Fruit fly (Drosophila melanogaster) whole organism, embryonic: ENCODE results near the gene CG10365.

Experiments used
- ATbp ChIP-seq: fragments of 200-800 bp; sonication (Bioruptor generic); optimal IDR thresholded peaks from 2 replicates; lab custom pipeline; 2017; ENCODE audit warnings: missing biosample characterization, mild to moderate bottlenecking, missing genetic modification characterization, missing genetic modification reagents
- CG10565 ChIP-seq: fragments of 200-800 bp; sonication (Bioruptor generic); optimal IDR thresholded peaks from 3 replicates; lab custom pipeline; 2016; ENCODE audit warnings: missing biosample characterization, mild to moderate bottlenecking, missing genetic modification characterization
- CG11085 ChIP-seq: fragments of 200-800 bp; sonication (Bioruptor generic); IDR thresholded peaks from 2 replicates; pipeline ENCODE4 v1.3.6; 2022; ENCODE audit warnings: missing biosample characterization, missing genetic modification characterization
- CG11456 ChIP-seq: fragments of 200-800 bp; sonication (Bioruptor generic); IDR thresholded peaks from 3 replicates; pipeline ENCODE4 v1.3.6; 2022; ENCODE audit warnings: missing biosample characterization, missing genetic modification characterization
- CG11696 ChIP-seq: fragments of 200-800 bp; sonication (Bioruptor generic); IDR thresholded peaks from 2 replicates; pipeline ENCODE4 v1.3.6; 2022; ENCODE audit warnings: missing biosample characterization, missing genetic modification characterization
- CG13424 ChIP-seq: fragments of 200-800 bp; sonication (Bioruptor generic); optimal IDR thresholded peaks from 2 replicates; lab custom pipeline; 2019; ENCODE audit warnings: missing biosample characterization, mild to moderate bottlenecking, missing genetic modification characterization, moderate library complexity
- CG13624 ChIP-seq: fragments of 200-800 bp; sonication (Bioruptor generic); optimal IDR thresholded peaks from 2 replicates; lab custom pipeline; 2016; ENCODE audit warnings: missing biosample characterization, missing genetic modification characterization
- CG13775 ChIP-seq: fragments of 200-800 bp; sonication (Bioruptor generic); optimal IDR thresholded peaks from 3 replicates; lab custom pipeline; 2017; ENCODE audit warnings: missing biosample characterization, mild to moderate bottlenecking, missing genetic modification characterization
- CG14860 ChIP-seq: fragments of 200-800 bp; sonication (Bioruptor generic); IDR thresholded peaks from 3 replicates; pipeline ENCODE4 v1.3.6; 2022; ENCODE audit warnings: missing biosample characterization, missing genetic modification characterization; ENCODE audit not compliant: partially characterized antibody
- CG1792 ChIP-seq: fragments of 200-800 bp; sonication (Bioruptor generic); optimal IDR thresholded peaks from 2 replicates; lab custom pipeline; 2016; ENCODE audit warnings: missing biosample characterization, missing genetic modification characterization
- CG18599 ChIP-seq: fragments of 200-800 bp; sonication (Bioruptor generic); optimal IDR thresholded peaks from 3 replicates; lab custom pipeline; 2017; ENCODE audit warnings: missing biosample characterization, missing genetic modification characterization, mild to moderate bottlenecking, moderate library complexity, missing genetic modification reagents
- CG31441 ChIP-seq: fragments of 200-800 bp; sonication (Bioruptor generic); IDR thresholded peaks from 2 replicates; pipeline ENCODE4 v1.3.6; 2022; ENCODE audit warnings: missing biosample characterization, missing genetic modification characterization
- CG34224 ChIP-seq: fragments of 200-800 bp; sonication (Bioruptor generic); IDR thresholded peaks from 3 replicates; pipeline ENCODE4 v1.3.6; 2022; ENCODE audit warnings: missing biosample characterization, missing genetic modification characterization; ENCODE audit not compliant: partially characterized antibody
- CG3726 ChIP-seq: fragments of 200-800 bp; sonication (Bioruptor generic); IDR thresholded peaks from 3 replicates; pipeline ENCODE4, ENCODE4 v1.3.6; 2022; ENCODE audit warnings: missing biosample characterization, missing genetic modification characterization
- CG6765 ChIP-seq: fragments of 200-800 bp; sonication (Bioruptor generic); optimal IDR thresholded peaks from 3 replicates; lab custom pipeline; 2017; ENCODE audit warnings: missing biosample characterization, mild to moderate bottlenecking, missing genetic modification characterization
- CG7839 ChIP-seq: fragments of 200-800 bp; sonication (Bioruptor generic); optimal IDR thresholded peaks from 3 replicates; lab custom pipeline; 2018; ENCODE audit warnings: missing biosample characterization, mild to moderate bottlenecking, missing genetic modification characterization, moderate library complexity
- CG8290 ChIP-seq, 3 experiments: fragments of 200-800 bp; sonication (Bioruptor generic); optimal IDR thresholded peaks; 2 replicates each; lab custom pipeline; 2016 to 2019; ENCODE audit warnings: missing biosample characterization in 3 of 3, missing genetic modification characterization in 3 of 3, mild to moderate bottlenecking in 2 of 3, moderate library complexity in 1 of 3
- CG9437 ChIP-seq: fragments of 200-800 bp; sonication (Bioruptor generic); optimal IDR thresholded peaks from 2 replicates; lab custom pipeline; 2018; ENCODE audit warnings: missing biosample characterization, mild to moderate bottlenecking, missing genetic modification characterization
- CTCF ChIP-seq: fragments of 200-800 bp; sonication (Bioruptor generic); optimal IDR thresholded peaks from 2 replicates; lab custom pipeline; 2017; ENCODE audit warnings: missing biosample characterization, mild to moderate bottlenecking, missing genetic modification characterization, moderate library complexity
- CoRest ChIP-seq: fragments of 200-800 bp; sonication (Bioruptor generic); optimal IDR thresholded peaks from 3 replicates; lab custom pipeline; 2018; ENCODE audit warnings: missing biosample characterization, mild to moderate bottlenecking, missing genetic modification characterization, moderate library complexity
- Doc3 ChIP-seq: fragments of 200-800 bp; sonication (Bioruptor generic); IDR thresholded peaks from 3 replicates; pipeline ENCODE4 v1.3.6; 2022; ENCODE audit warnings: missing biosample characterization, missing genetic modification characterization; ENCODE audit not compliant: partially characterized antibody
- E2f2 ChIP-seq: fragments of 200-800 bp; sonication (Bioruptor generic); IDR thresholded peaks from 2 replicates; pipeline ENCODE4 v1.3.6; 2022; ENCODE audit warnings: missing biosample characterization, missing genetic modification characterization
- Eip74EF ChIP-seq, 2 experiments: fragments of 200-800 bp in 1 of 2; fragments of >200 bp in 1 of 2; sonication (Bioruptor generic) in 1 of 2; optimal IDR thresholded peaks; 2 replicates each; lab custom pipeline; 2017 to 2019; ENCODE audit warnings: missing biosample characterization in 2 of 2, missing genetic modification characterization in 2 of 2, mild to moderate bottlenecking in 1 of 2, moderate library complexity in 1 of 2
- Ets65A ChIP-seq: fragments of 200-800 bp; sonication (Bioruptor generic); peaks from one replicate; lab custom pipeline; 2016; ENCODE audit warnings: missing biosample characterization, missing genetic modification characterization
- Hand ChIP-seq: fragments of 200-800 bp; sonication (Bioruptor generic); optimal IDR thresholded peaks from 2 replicates; lab custom pipeline; 2017; ENCODE audit warnings: mild to moderate bottlenecking, missing biosample characterization, missing genetic modification reagents, missing genetic modification characterization
- MBD-R2 ChIP-seq: fragments of 200-800 bp; sonication (Bioruptor generic); IDR thresholded peaks from 2 replicates; pipeline ENCODE4 v1.3.6; 2022; ENCODE audit warnings: missing biosample characterization, missing genetic modification characterization
- MESR4 ChIP-seq: fragments of 200-800 bp; sonication (Bioruptor generic); optimal IDR thresholded peaks from 2 replicates; lab custom pipeline; 2018; ENCODE audit warnings: missing biosample characterization, mild to moderate bottlenecking, missing genetic modification characterization, moderate library complexity
- MTF-1 ChIP-seq: fragments of 200-800 bp; sonication (Bioruptor generic); optimal IDR thresholded peaks from 2 replicates; lab custom pipeline; 2018; ENCODE audit warnings: missing biosample characterization, mild to moderate bottlenecking, missing genetic modification characterization, borderline replicate concordance
- Optix ChIP-seq: fragments of 200-800 bp; sonication (Bioruptor generic); IDR thresholded peaks from 3 replicates; pipeline ENCODE4 v1.3.6; 2022; ENCODE audit warnings: missing biosample characterization, missing genetic modification characterization
- Pdp1 ChIP-seq, 2 experiments: fragments of 200-800 bp; sonication (Bioruptor generic); optimal IDR thresholded peaks; 3 replicates each; lab custom pipeline; 2016; ENCODE audit warnings: missing biosample characterization in 2 of 2, missing genetic modification characterization in 2 of 2, mild to moderate bottlenecking in 1 of 2, moderate library complexity in 1 of 2
- ap ChIP-seq: fragments of 200-800 bp; sonication (Bioruptor generic); IDR thresholded peaks from 2 replicates; pipeline ENCODE4 v1.3.6; 2022; ENCODE audit warnings: missing biosample characterization, missing genetic modification characterization
- chn ChIP-seq: fragments of 200-800 bp; sonication (Bioruptor generic); optimal IDR thresholded peaks from 2 replicates; lab custom pipeline; 2016; ENCODE audit warnings: missing biosample characterization, missing genetic modification characterization
- da ChIP-seq: fragments of 200-800 bp; sonication (Bioruptor generic); optimal IDR thresholded peaks from 2 replicates; lab custom pipeline; 2016; ENCODE audit warnings: missing biosample characterization, missing genetic modification characterization
- disco-r ChIP-seq: fragments of 200-800 bp; sonication (Bioruptor generic); optimal IDR thresholded peaks from 2 replicates; lab custom pipeline; 2016; ENCODE audit warnings: missing biosample characterization, missing genetic modification characterization
- eve ChIP-seq, 2 experiments: fragments of >200 bp; optimal IDR thresholded peaks; 2 replicates each; lab custom pipeline; 2017; ENCODE audit warnings: missing biosample characterization in 2 of 2, missing genetic modification characterization in 2 of 2
- gce ChIP-seq: fragments of 200-800 bp; sonication (Bioruptor generic); IDR thresholded peaks from 3 replicates; pipeline ENCODE4 v1.3.6; 2022; ENCODE audit warnings: missing biosample characterization, missing genetic modification characterization
- gem ChIP-seq: fragments of 200-800 bp; sonication (Bioruptor generic); optimal IDR thresholded peaks from 2 replicates; lab custom pipeline; 2019; ENCODE audit warnings: missing biosample characterization, mild to moderate bottlenecking, missing genetic modification characterization, moderate library complexity
- grau ChIP-seq: fragments of 200-800 bp; optimal IDR thresholded peaks from 3 replicates; lab custom pipeline; 2019; ENCODE audit warnings: missing biosample characterization, mild to moderate bottlenecking, missing genetic modification characterization, moderate library complexity
- lov ChIP-seq, 2 experiments: fragments of 200-800 bp in 1 of 2; fragments of >200 bp in 1 of 2; sonication (Bioruptor generic) in 1 of 2; IDR thresholded peaks in 1 of 2; optimal IDR thresholded peaks in 1 of 2; 2 replicates in 1 of 2; 3 replicates in 1 of 2; pipeline versions ENCODE4 v1.3.6 to Lab custom; 2017 to 2022; ENCODE audit warnings: missing biosample characterization in 1 of 2, missing genetic modification characterization in 1 of 2
- luna ChIP-seq: fragments of 200-800 bp; sonication (Bioruptor generic); optimal IDR thresholded peaks from 2 replicates; lab custom pipeline; 2016; ENCODE audit warnings: missing biosample characterization, missing genetic modification characterization
- oc ChIP-seq: fragments of 200-800 bp; sonication (Bioruptor generic); optimal IDR thresholded peaks from 2 replicates; lab custom pipeline; 2018; ENCODE audit warnings: missing biosample characterization, mild to moderate bottlenecking, missing genetic modification characterization, moderate library complexity
- sens ChIP-seq: fragments of 200-800 bp; sonication (Bioruptor generic); peaks from one replicate; lab custom pipeline; 2016; ENCODE audit warnings: missing biosample characterization, missing genetic modification characterization
- shn ChIP-seq: fragments of 200-800 bp; sonication (Bioruptor generic); optimal IDR thresholded peaks from 3 replicates; lab custom pipeline; 2016; ENCODE audit warnings: missing biosample characterization, missing genetic modification characterization
- tin ChIP-seq: fragments of 200-800 bp; sonication (Bioruptor generic); optimal IDR thresholded peaks from 3 replicates; lab custom pipeline; 2016; ENCODE audit warnings: missing biosample characterization, missing genetic modification characterization
- trh ChIP-seq: fragments of 200-800 bp; sonication (Bioruptor generic); optimal IDR thresholded peaks from 2 replicates; lab custom pipeline; 2016; ENCODE audit warnings: missing biosample characterization, missing genetic modification characterization
- twi ChIP-seq: fragments of 200-800 bp; optimal IDR thresholded peaks from 2 replicates; lab custom pipeline; 2019; ENCODE audit warnings: missing biosample characterization, mild to moderate bottlenecking, missing genetic modification characterization, moderate library complexity
- usp ChIP-seq: fragments of >200 bp; optimal IDR thresholded peaks from 2 replicates; lab custom pipeline; 2017; ENCODE audit warnings: missing biosample characterization, missing genetic modification characterization
- wek ChIP-seq: fragments of 200-800 bp; sonication (Bioruptor generic); optimal IDR thresholded peaks from 3 replicates; lab custom pipeline; 2018; ENCODE audit warnings: missing biosample characterization, mild to moderate bottlenecking, missing genetic modification characterization, moderate library complexity
- zf30C ChIP-seq: fragments of 200-800 bp; sonication (Bioruptor generic); optimal IDR thresholded peaks from 3 replicates; lab custom pipeline; 2018; ENCODE audit warnings: missing biosample characterization, mild to moderate bottlenecking, missing genetic modification characterization

CG10365 gene

dm6 chr3R:23709508-23710208 is 13.5 kb upstream of the CG10365 start, which contains the start of gene CG10301 (continued):
- TF ChIP-seq chn (peak; percentile 44), CG31441 (GFP tag; lab: Robert Waterston, UW) (peak; percentile 65), CoRest (peak; percentile 61), zf30C (peak; percentile 81), gce (GFP tag; lab: Robert Waterston, UW) (no peak), shn (no peak), CG13424 (peak; percentile 60), Hand (GFP tag; lab: Kevin White, UChicago) (no peak), CG13775 (peak; percentile 62), CG34224 (GFP tag; lab: Robert Waterston, UW) (no peak), ATbp (GFP tag; lab: Kevin White, UChicago) (peak; percentile 56), CG10565 (GFP tag; lab: Kevin White, UChicago) (no peak), luna (GFP tag; lab: Kevin White, UChicago) (no peak), Ets65A (GFP tag; lab: Kevin White, UChicago) (peak; percentile 90), grau (tag; lab: Kevin White, UChicago) (peak; percentile 65), CG7839 (tag; lab: Kevin White, UChicago) (peak; percentile 60), da (GFP tag; lab: Kevin White, UChicago) (no peak), MESR4 (GFP tag; lab: Kevin White, UChicago) (no peak), CG3726 (GFP tag; lab: Robert Waterston, UW) (no peak), gem (tag; lab: Kevin White, UChicago) (peak; percentile 76), wek (peak; percentile 10), lov (optimal IDR thresholded peaks at IDR 0.05; lab: Kevin White, UChicago) (no peak), lov (GFP tag; IDR thresholded peaks at IDR 0.05; lab: Robert Waterston, UW) (peak; percentile 62; the same call in 1 of the 3 replicates), CG1792 (GFP tag; lab: Kevin White, UChicago) (no peak), E2f2 (GFP tag; lab: Robert Waterston, UW) (peak; percentile 34; the same call in 1 of the 2 replicates), Pdp1 (GFP tag; optimal IDR thresholded peaks at IDR 0.05; lab: Kevin White, UChicago) (peak; percentile 21 to 34), oc (tag; lab: Kevin White, UChicago) (peak; percentile 52), Optix (GFP tag; lab: Robert Waterston, UW) (no peak), CG18599 (GFP tag; lab: Kevin White, UChicago) (peak; percentile 32), MBD-R2 (GFP tag; lab: Robert Waterston, UW) (no peak), CTCF (peak; percentile 13), usp (GFP tag; lab: Kevin White, UChicago) (no peak), CG13624 (GFP tag; lab: Kevin White, UChicago) (no peak), sens (GFP tag; lab: Kevin White, UChicago) (peak; percentile 97), twi (tag; lab: Kevin White, UChicago) (peak; percentile 53), eve (GFP tag; optimal IDR thresholded peaks at IDR 0.05; lab: Kevin White, UChicago) (peak; percentile 63 to 67), CG11456 (GFP tag; lab: Robert Waterston, UW) (no peak), ap (GFP tag; lab: Robert Waterston, UW) (0 out of 2 replicates have a peak, but pooled peaks have one; percentile 39), CG8290 (GFP tag; optimal IDR thresholded peaks at IDR 0.05; lab: Kevin White, UChicago) (peak; percentile 24), CG8290 (tag; optimal IDR thresholded peaks at IDR 0.05; lab: Kevin White, UChicago) (no peak), Eip74EF (GFP tag; optimal IDR thresholded peaks at IDR 0.05; lab: Kevin White, UChicago) (peak in 1 of 2 experiments; percentile 20), CG6765 (GFP tag; lab: Kevin White, UChicago) (no peak), CG11696 (GFP tag; lab: Robert Waterston, UW) (no peak), trh (GFP tag; lab: Kevin White, UChicago) (no peak), MTF-1 (GFP tag; lab: Kevin White, UChicago) (no peak), CG14860 (no peak), CG11085 (no peak), disco-r (GFP tag; lab: Kevin White, UChicago) (no peak), tin (GFP tag; lab: Kevin White, UChicago) (peak; percentile 66), Doc3 (GFP tag; lab: Robert Waterston, UW) (no peak), CG9437 (GFP tag; lab: Kevin White, UChicago) (peak; percentile 12)
